Worm (Caenorhabditis elegans): ENCODE data around the gene K08F9.1.

DNA sequence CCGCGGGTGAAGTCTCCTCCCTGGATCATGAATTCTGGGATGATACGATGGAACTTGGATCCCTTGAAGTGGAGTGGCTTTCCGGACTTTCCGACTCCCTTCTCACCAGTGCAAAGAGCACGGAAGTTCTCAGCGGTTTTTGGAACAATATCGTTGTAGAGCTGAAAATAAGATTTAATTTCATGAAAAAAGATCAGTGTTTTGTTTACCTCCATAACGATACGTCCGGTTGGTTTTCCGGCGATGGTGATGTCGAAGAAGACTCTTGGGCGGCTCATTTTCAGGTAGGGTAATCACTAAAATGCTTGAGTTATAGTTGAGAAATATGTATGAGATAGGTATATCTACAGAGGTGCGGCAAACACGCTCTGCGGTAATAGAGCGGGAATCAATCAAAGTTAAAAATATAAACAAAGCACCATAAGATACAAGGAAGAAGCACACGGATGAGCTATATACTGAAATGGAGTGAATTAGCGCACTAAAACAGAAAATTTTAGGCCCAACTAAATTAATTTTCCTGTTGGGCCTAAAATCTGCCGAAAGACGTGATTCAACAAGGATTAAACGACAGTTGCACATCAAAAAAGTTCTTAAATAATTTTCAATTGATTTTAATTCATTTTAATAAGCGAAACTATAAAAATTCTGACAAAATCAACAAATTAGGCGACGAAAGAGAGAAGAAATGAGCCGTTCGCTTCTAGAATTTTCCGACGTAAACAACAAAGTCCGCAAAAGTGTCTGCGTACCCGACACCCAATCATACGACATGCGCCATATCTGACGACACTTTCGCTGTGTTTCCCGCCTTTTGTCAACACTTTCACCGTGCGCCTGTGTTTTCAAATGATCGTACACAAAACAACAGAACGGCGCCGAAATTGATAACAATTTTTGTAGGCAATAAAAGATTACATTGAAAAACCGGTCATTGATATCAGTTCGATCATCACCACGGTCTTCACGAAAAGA, 44.2 kb upstream of the K08F9.1 start, which contains the start of the genes cyn-7 and bath-36:
- TF ChIP-seq W03F9.2 (tag; optimal IDR thresholded peaks at IDR 0.05) (peak; percentile 51), him-1 (tag; optimal IDR thresholded peaks at IDR 0.05) (no peak)
